Worm (Caenorhabditis elegans) whole organism, L4/young adult: ENCODE data around the gene D1014.5.

Source experiments
- dao-5 ChIP-seq: sonication (generic microtip); optimal IDR thresholded peaks from 2 replicates; lab custom pipeline; 2016; ENCODE audit warnings: missing genotype, missing genetic modification characterization, moderate library complexity, missing compliant biosample characterization
- him-1 ChIP-seq: sonication (generic microtip); optimal IDR thresholded peaks from 2 replicates; lab custom pipeline; 2016; ENCODE audit warnings: missing genotype, missing genetic modification reagents, missing genetic modification characterization, missing compliant biosample characterization

ce11 chrV:8130149-8130661 is 6.7 kb downstream of the D1014.5 start, which contains the start of gene snap-1:
- TF ChIP-seq dao-5 (tag; lab: Kevin White, UChicago) (no peak), him-1 (peak; percentile 13)
